Fruit fly (Drosophila melanogaster) whole organism, embryonic: ENCODE measurements around the gene CG1575.

Experiments used
- B-H2 ChIP-seq: fragments of 200-800 bp; sonication (Bioruptor generic); optimal IDR thresholded peaks from 2 replicates; lab custom pipeline; 2018; ENCODE audit warnings: missing biosample characterization, mild to moderate bottlenecking, missing genetic modification characterization
- BEAF-32 ChIP-seq: fragments of 200-800 bp; sonication (Bioruptor generic); optimal IDR thresholded peaks from 3 replicates; lab custom pipeline; 2017; ENCODE audit warnings: missing biosample characterization, missing genetic modification characterization, mild to moderate bottlenecking, moderate library complexity, missing genetic modification reagents
- Blimp-1 ChIP-seq: fragments of 200-800 bp; sonication (Bioruptor generic); optimal IDR thresholded peaks from 3 replicates; lab custom pipeline; 2018; ENCODE audit warnings: missing biosample characterization, missing genetic modification characterization, mild to moderate bottlenecking, moderate library complexity, missing genetic modification reagents
- CG11504 ChIP-seq: fragments of 200-800 bp; sonication (Bioruptor generic); optimal IDR thresholded peaks from 3 replicates; lab custom pipeline; 2019; ENCODE audit warnings: missing biosample characterization, mild to moderate bottlenecking, missing genetic modification characterization, moderate library complexity
- CG12659 ChIP-seq: fragments of 200-800 bp; sonication (Bioruptor generic); optimal IDR thresholded peaks from 3 replicates; lab custom pipeline; 2017; ENCODE audit warnings: mild to moderate bottlenecking, missing biosample characterization, missing genetic modification reagents, missing genetic modification characterization
- CG12744 ChIP-seq: fragments of 200-800 bp; sonication (Bioruptor generic); optimal IDR thresholded peaks from 2 replicates; lab custom pipeline; 2016; ENCODE audit warnings: missing biosample characterization, missing genetic modification characterization
- CG13123 ChIP-seq: fragments of 200-800 bp; sonication (Bioruptor generic); optimal IDR thresholded peaks from 2 replicates; lab custom pipeline; 2016; ENCODE audit warnings: missing biosample characterization, missing genetic modification characterization
- CG15011 ChIP-seq: fragments of 200-800 bp; sonication (Bioruptor generic); optimal IDR thresholded peaks from 3 replicates; lab custom pipeline; 2018; ENCODE audit warnings: missing biosample characterization, mild to moderate bottlenecking, missing genetic modification characterization
- CG15073 ChIP-seq: fragments of 200-800 bp; sonication (Bioruptor generic); optimal IDR thresholded peaks from 2 replicates; lab custom pipeline; 2016; ENCODE audit warnings: missing biosample characterization, missing genetic modification characterization
- CG1602 ChIP-seq: fragments of 200-800 bp; sonication (Bioruptor generic); optimal IDR thresholded peaks from 3 replicates; lab custom pipeline; 2016; ENCODE audit warnings: missing biosample characterization, missing genetic modification characterization
- CG17385 ChIP-seq: fragments of 200-800 bp; sonication (Bioruptor generic); optimal IDR thresholded peaks from 3 replicates; lab custom pipeline; 2018; ENCODE audit warnings: missing biosample characterization, mild to moderate bottlenecking, missing genetic modification characterization
- CG18011 ChIP-seq: fragments of 200-800 bp; sonication (Bioruptor generic); optimal IDR thresholded peaks from 2 replicates; lab custom pipeline; 2017; ENCODE audit warnings: missing biosample characterization, missing genetic modification characterization, mild to moderate bottlenecking, moderate library complexity, missing genotype
- CG18599 ChIP-seq: fragments of 200-800 bp; sonication (Bioruptor generic); optimal IDR thresholded peaks from 3 replicates; lab custom pipeline; 2017; ENCODE audit warnings: missing biosample characterization, missing genetic modification characterization, mild to moderate bottlenecking, moderate library complexity, missing genetic modification reagents
- CG2199 ChIP-seq: fragments of 200-800 bp; sonication (Bioruptor generic); IDR thresholded peaks from 3 replicates; pipeline ENCODE4 v1.3.6; 2022; ENCODE audit warnings: missing biosample characterization, missing genetic modification characterization
- CG2712 ChIP-seq: fragments of 200-800 bp; optimal IDR thresholded peaks from 3 replicates; lab custom pipeline; 2019; ENCODE audit warnings: missing biosample characterization, mild to moderate bottlenecking, missing genetic modification characterization, moderate library complexity
- CG2889 ChIP-seq: fragments of 200-800 bp; sonication (Bioruptor generic); IDR thresholded peaks from 3 replicates; pipeline ENCODE4 v1.3.6; 2022; ENCODE audit warnings: missing biosample characterization, missing genetic modification characterization
- CG30403 ChIP-seq: fragments of 200-800 bp; sonication (Bioruptor generic); optimal IDR thresholded peaks from 3 replicates; lab custom pipeline; 2016; ENCODE audit warnings: missing biosample characterization, missing genetic modification characterization
- CG3163 ChIP-seq: fragments of 200-800 bp; sonication (Bioruptor generic); optimal IDR thresholded peaks from 3 replicates; lab custom pipeline; 2016; ENCODE audit warnings: missing biosample characterization, missing genetic modification characterization
- CG4617 ChIP-seq: fragments of 200-800 bp; sonication (Bioruptor generic); optimal IDR thresholded peaks from 3 replicates; lab custom pipeline; 2016; ENCODE audit warnings: missing biosample characterization, missing genetic modification characterization, borderline replicate concordance
- CG4854 ChIP-seq: fragments of 200-800 bp; sonication (Bioruptor generic); optimal IDR thresholded peaks from 2 replicates; lab custom pipeline; 2016; ENCODE audit warnings: missing biosample characterization, missing genetic modification characterization, inconsistent platforms
- CG7786 ChIP-seq: fragments of 200-800 bp; sonication (Bioruptor generic); optimal IDR thresholded peaks from 2 replicates; lab custom pipeline; 2016; ENCODE audit warnings: missing biosample characterization, missing genetic modification characterization
- CG7928 ChIP-seq: fragments of 200-800 bp; sonication (Bioruptor generic); optimal IDR thresholded peaks from 2 replicates; lab custom pipeline; 2017; ENCODE audit warnings: missing biosample characterization, mild to moderate bottlenecking, missing genetic modification characterization
- CG7963 ChIP-seq: fragments of 200-800 bp; sonication (Bioruptor generic); IDR thresholded peaks from 3 replicates; pipeline ENCODE4 v1.3.6; 2022; ENCODE audit warnings: missing biosample characterization, missing genetic modification characterization; ENCODE audit not compliant: partially characterized antibody
- CG8388 ChIP-seq: fragments of 200-800 bp; sonication (Bioruptor generic); optimal IDR thresholded peaks from 2 replicates; lab custom pipeline; 2019; ENCODE audit warnings: missing biosample characterization, mild to moderate bottlenecking, missing genetic modification characterization, moderate library complexity
- CG9932 ChIP-seq: fragments of 200-800 bp; sonication (Bioruptor generic); IDR thresholded peaks from 2 replicates; pipeline ENCODE4 v1.3.6; 2022; ENCODE audit warnings: missing biosample characterization, missing genetic modification characterization
- Dbx ChIP-seq: fragments of 200-800 bp; sonication (Bioruptor generic); IDR thresholded peaks from 3 replicates; pipeline ENCODE4 v1.3.6; 2022; ENCODE audit warnings: missing biosample characterization, missing genetic modification characterization
- Deaf1 ChIP-seq: fragments of 200-800 bp; optimal IDR thresholded peaks from 3 replicates; lab custom pipeline; 2019; ENCODE audit warnings: missing biosample characterization, mild to moderate bottlenecking, missing genetic modification characterization, moderate library complexity
- Elba2 ChIP-seq: fragments of 200-800 bp; sonication (Bioruptor generic); optimal IDR thresholded peaks from 3 replicates; lab custom pipeline; 2016; ENCODE audit warnings: missing biosample characterization, missing genetic modification characterization
- Fer1 ChIP-seq: fragments of 200-800 bp; sonication (Bioruptor generic); optimal IDR thresholded peaks from 2 replicates; lab custom pipeline; 2017; ENCODE audit warnings: missing biosample characterization, mild to moderate bottlenecking, missing genetic modification characterization
- Fer2 ChIP-seq: fragments of 200-800 bp; sonication (Bioruptor generic); optimal IDR thresholded peaks from 2 replicates; lab custom pipeline; 2018; ENCODE audit warnings: missing biosample characterization, mild to moderate bottlenecking, missing genetic modification characterization, moderate library complexity
- Hr3 ChIP-seq: fragments of 200-800 bp; sonication (Bioruptor generic); optimal IDR thresholded peaks from 3 replicates; lab custom pipeline; 2016; ENCODE audit warnings: missing biosample characterization, missing genetic modification characterization
- Lim3 ChIP-seq: fragments of 200-800 bp; sonication (Bioruptor generic); IDR thresholded peaks from 2 replicates; pipeline ENCODE4 v1.3.6; 2022; ENCODE audit warnings: missing biosample characterization, missing genetic modification characterization
- MESR4 ChIP-seq: fragments of 200-800 bp; sonication (Bioruptor generic); optimal IDR thresholded peaks from 2 replicates; lab custom pipeline; 2018; ENCODE audit warnings: missing biosample characterization, mild to moderate bottlenecking, missing genetic modification characterization, moderate library complexity
- Max ChIP-seq: fragments of 200-800 bp; sonication (Bioruptor generic); optimal IDR thresholded peaks from 2 replicates; lab custom pipeline; 2016; ENCODE audit warnings: missing biosample characterization, mild to moderate bottlenecking, missing genetic modification characterization
- bsh ChIP-seq, 2 experiments: fragments of 200-800 bp; sonication (Bioruptor generic); optimal IDR thresholded peaks; 2 replicates each; lab custom pipeline; 2017 to 2018; ENCODE audit warnings: mild to moderate bottlenecking in 2 of 2, missing biosample characterization in 2 of 2, missing genetic modification characterization in 2 of 2, moderate library complexity in 1 of 2
- croc ChIP-seq: fragments of 200-800 bp; sonication (Bioruptor generic); conservative IDR thresholded peaks from 3 replicates; pipeline ENCODE4 v1.3.6; 2022; ENCODE audit warnings: missing biosample characterization, missing genetic modification characterization
- disco-r ChIP-seq: fragments of 200-800 bp; sonication (Bioruptor generic); optimal IDR thresholded peaks from 2 replicates; lab custom pipeline; 2016; ENCODE audit warnings: missing biosample characterization, missing genetic modification characterization
- hb ChIP-seq: fragments of 200-800 bp; sonication (Bioruptor generic); IDR thresholded peaks from 3 replicates; pipeline ENCODE4 v1.3.6; 2022; ENCODE audit warnings: missing biosample characterization, missing genetic modification characterization; ENCODE audit not compliant: partially characterized antibody
- ind ChIP-seq: fragments of 200-800 bp; sonication (Bioruptor generic); optimal IDR thresholded peaks from 3 replicates; lab custom pipeline; 2016; ENCODE audit warnings: missing biosample characterization, missing genetic modification characterization
- knrl ChIP-seq: fragments of 200-800 bp; sonication (Bioruptor generic); IDR thresholded peaks from 3 replicates; pipeline ENCODE4 v1.3.6; 2022; ENCODE audit warnings: missing biosample characterization, missing genetic modification characterization; ENCODE audit not compliant: partially characterized antibody
- lilli ChIP-seq: fragments of 200-800 bp; sonication (Bioruptor generic); optimal IDR thresholded peaks from 3 replicates; lab custom pipeline; 2016; ENCODE audit warnings: missing biosample characterization, missing genetic modification characterization
- mam ChIP-seq: fragments of 200-800 bp; sonication (Bioruptor generic); optimal IDR thresholded peaks from 3 replicates; lab custom pipeline; 2016; ENCODE audit warnings: missing biosample characterization, missing genetic modification characterization
- nau ChIP-seq: fragments of 200-800 bp; sonication (Bioruptor generic); optimal IDR thresholded peaks from 3 replicates; lab custom pipeline; 2017; ENCODE audit warnings: missing biosample characterization, mild to moderate bottlenecking, missing genetic modification characterization, missing genetic modification reagents
- prd ChIP-seq, 3 experiments: fragments of >200 bp in 2 of 3; fragments of 200-800 bp in 1 of 3; sonication (Bioruptor generic) in 1 of 3; optimal IDR thresholded peaks in 2 of 3; IDR thresholded peaks in 1 of 3; 2 replicates in 2 of 3; 3 replicates in 1 of 3; pipeline versions ENCODE4 v1.3.6 to Lab custom; 2017 to 2022; ENCODE audit warnings: missing biosample characterization in 1 of 3, missing genetic modification characterization in 1 of 3
- sens-2 ChIP-seq: fragments of 200-800 bp; sonication (Bioruptor generic); IDR thresholded peaks from 2 replicates; pipeline ENCODE4 v1.3.6; 2022; ENCODE audit warnings: missing biosample characterization, missing genetic modification characterization
- slou ChIP-seq: fragments of 200-800 bp; sonication (Bioruptor generic); optimal IDR thresholded peaks from 3 replicates; lab custom pipeline; 2016; ENCODE audit warnings: missing biosample characterization, missing genetic modification characterization
- stwl ChIP-seq: fragments of 200-800 bp; sonication (Bioruptor generic); optimal IDR thresholded peaks from 3 replicates; lab custom pipeline; 2018; ENCODE audit warnings: missing biosample characterization, mild to moderate bottlenecking, missing genetic modification characterization, moderate library complexity

The CG1575 gene

DNA sequence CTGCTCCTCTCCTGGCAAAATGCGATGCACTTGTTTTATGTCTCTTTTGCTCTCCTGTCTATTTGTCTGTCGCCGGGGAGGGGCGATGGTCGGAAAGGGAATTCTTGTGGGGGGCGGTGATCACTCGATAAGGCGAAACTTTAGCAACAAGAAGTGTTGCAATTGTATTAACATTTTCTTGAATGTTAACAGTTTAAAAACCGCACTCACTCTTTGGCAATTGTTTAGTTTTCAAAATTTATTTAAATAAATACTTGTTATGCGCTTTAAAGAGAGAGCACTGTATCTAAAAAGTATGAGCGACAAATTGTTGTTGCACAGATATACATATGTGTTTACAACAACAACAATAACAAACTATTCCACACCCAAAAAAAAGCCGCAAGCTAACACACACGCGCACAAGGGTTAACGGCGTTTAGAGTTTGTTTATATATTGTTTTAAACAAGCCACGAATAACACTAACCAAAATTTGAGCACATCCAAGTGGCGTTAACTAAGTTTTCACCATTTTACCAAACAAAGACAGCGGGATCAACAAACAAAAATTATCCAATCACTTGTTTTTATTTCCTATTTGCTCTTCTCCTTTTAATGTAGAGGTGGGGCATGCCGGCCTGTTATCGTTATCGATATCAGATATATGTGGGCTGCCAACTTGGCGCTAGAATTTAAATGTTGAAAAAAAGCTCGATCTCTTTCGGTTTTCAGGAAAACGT, 15.2 kb upstream of the CG1575 start, which contains the start of gene CG2258 (continued):
- TF ChIP-seq CG15073 (GFP tag; lab: Kevin White, UChicago): no peak
- TF ChIP-seq CG1602 (GFP tag; lab: Kevin White, UChicago): peak; percentile 74
- TF ChIP-seq CG3163 (GFP tag; lab: Kevin White, UChicago): peak; percentile 10
- TF ChIP-seq mam (GFP tag; lab: Kevin White, UChicago): peak; percentile 17
- no peak for TF ChIP-seq knrl
- peak; percentile 87 for TF ChIP-seq CG17385 (GFP tag; lab: Kevin White, UChicago)
- peak; percentile 76 for TF ChIP-seq Fer2 (tag; lab: Kevin White, UChicago)
- peak; percentile 43; the same call in 1 of the 2 replicates for TF ChIP-seq Lim3
- peak; percentile 75 for TF ChIP-seq Hr3 (GFP tag; lab: Kevin White, UChicago)
- peak; percentile 79 for TF ChIP-seq nau (GFP tag; lab: Kevin White, UChicago)
- TF ChIP-seq slou (GFP tag; lab: Kevin White, UChicago): peak; percentile 52
- peak; percentile 90 for TF ChIP-seq Blimp-1
- TF ChIP-seq CG11504 (tag; lab: Kevin White, UChicago): peak; percentile 77
- peak; percentile 81 for TF ChIP-seq croc (GFP tag; lab: Robert Waterston, UW)
- TF ChIP-seq CG9932 (GFP tag; lab: Robert Waterston, UW): peak; percentile 79
- TF ChIP-seq ind (GFP tag; lab: Kevin White, UChicago): peak; percentile 87
- peak; percentile 53 for TF ChIP-seq CG7928 (GFP tag; lab: Kevin White, UChicago)
- no peak for TF ChIP-seq hb (GFP tag; lab: Robert Waterston, UW)
- TF ChIP-seq prd (optimal IDR thresholded peaks at IDR 0.05; lab: Kevin White, UChicago): no peak
- TF ChIP-seq prd (GFP tag; IDR thresholded peaks at IDR 0.05; lab: Robert Waterston, UW): peak; percentile 86
- peak; percentile 35 for TF ChIP-seq CG13123 (GFP tag; lab: Kevin White, UChicago)
- TF ChIP-seq Dbx (GFP tag; lab: Robert Waterston, UW): peak; percentile 62; the same call in 1 of the 3 replicates
- TF ChIP-seq BEAF-32 (GFP tag; lab: Kevin White, UChicago): peak; percentile 22
- peak; percentile 83 for TF ChIP-seq Fer1
- no peak for TF ChIP-seq Elba2 (GFP tag; lab: Kevin White, UChicago)
- TF ChIP-seq Max (GFP tag; lab: Kevin White, UChicago): peak; percentile 43
- no peak for TF ChIP-seq CG7963 (GFP tag; lab: Robert Waterston, UW)
- peak; percentile 33 for TF ChIP-seq CG4617
- peak; percentile 76 for TF ChIP-seq CG15011 (GFP tag; lab: Kevin White, UChicago)
- TF ChIP-seq CG12744 (GFP tag; lab: Kevin White, UChicago): peak; percentile 66
- peak; percentile 85 for TF ChIP-seq CG12659 (GFP tag; lab: Kevin White, UChicago)
- peak; percentile 54 for TF ChIP-seq B-H2 (GFP tag; lab: Kevin White, UChicago)
- peak; percentile 66; the same call in 2 of the 3 replicates for TF ChIP-seq CG2889
- peak; percentile 40 for TF ChIP-seq stwl
- 0 out of 3 replicates have a peak, but pooled peaks have one; percentile 49 for TF ChIP-seq CG2199
- peak; percentile 87 to 94 for TF ChIP-seq bsh (GFP tag; optimal IDR thresholded peaks at IDR 0.05; lab: Kevin White, UChicago)
- peak; percentile 27 for TF ChIP-seq CG18011 (GFP tag; lab: Kevin White, UChicago)
- TF ChIP-seq MESR4 (GFP tag; lab: Kevin White, UChicago): peak; percentile 9
- peak; percentile 46 for TF ChIP-seq CG4854 (GFP tag; lab: Kevin White, UChicago)
- peak; percentile 46 for TF ChIP-seq lilli (GFP tag; lab: Kevin White, UChicago)
- peak; percentile 84 for TF ChIP-seq CG30403 (GFP tag; lab: Kevin White, UChicago)
- peak; percentile 72 for TF ChIP-seq CG7786 (GFP tag; lab: Kevin White, UChicago)
- peak; percentile 88 for TF ChIP-seq CG2712
- TF ChIP-seq CG18599 (GFP tag; lab: Kevin White, UChicago): peak; percentile 86
- TF ChIP-seq sens-2 (GFP tag; lab: Robert Waterston, UW): no peak; the same call in 1 of the 2 replicates
- TF ChIP-seq Deaf1 (tag; lab: Kevin White, UChicago): peak; percentile 60
- peak; percentile 56 for TF ChIP-seq disco-r (GFP tag; lab: Kevin White, UChicago)
- peak; percentile 87 for TF ChIP-seq CG8388 (GFP tag; lab: Kevin White, UChicago)
